Fruit fly (Drosophila melanogaster) whole organism, embryonic: Measurements from ENCODE around the gene CG7069.

Source experiments
- Ada2b ChIP-seq: fragments of 200-800 bp; sonication (Bioruptor generic); IDR thresholded peaks from 2 replicates; pipeline ENCODE4 v1.3.6; 2022; ENCODE audit warnings: missing biosample characterization, missing genetic modification characterization
- CG10209 ChIP-seq: fragments of 200-800 bp; sonication (Bioruptor generic); optimal IDR thresholded peaks from 3 replicates; lab custom pipeline; 2017; ENCODE audit warnings: missing biosample characterization, mild to moderate bottlenecking, missing genetic modification characterization, missing genetic modification reagents
- CG10959 ChIP-seq: fragments of 200-800 bp; sonication (Bioruptor generic); IDR thresholded peaks from 2 replicates; pipeline ENCODE4 v1.3.6; 2022; ENCODE audit warnings: missing biosample characterization, missing genetic modification characterization
- CG11504 ChIP-seq: fragments of 200-800 bp; sonication (Bioruptor generic); optimal IDR thresholded peaks from 3 replicates; lab custom pipeline; 2019; ENCODE audit warnings: missing biosample characterization, mild to moderate bottlenecking, missing genetic modification characterization, moderate library complexity
- CG11723 ChIP-seq: fragments of 200-800 bp; sonication (Bioruptor generic); optimal IDR thresholded peaks from 2 replicates; lab custom pipeline; 2017; ENCODE audit warnings: missing biosample characterization, mild to moderate bottlenecking, missing genetic modification characterization
- CG12659 ChIP-seq: fragments of 200-800 bp; sonication (Bioruptor generic); optimal IDR thresholded peaks from 3 replicates; lab custom pipeline; 2017; ENCODE audit warnings: mild to moderate bottlenecking, missing biosample characterization, missing genetic modification reagents, missing genetic modification characterization
- CG12744 ChIP-seq: fragments of 200-800 bp; sonication (Bioruptor generic); optimal IDR thresholded peaks from 2 replicates; lab custom pipeline; 2016; ENCODE audit warnings: missing biosample characterization, missing genetic modification characterization
- CG17186 ChIP-seq: fragments of 200-800 bp; sonication (Bioruptor generic); optimal IDR thresholded peaks from 3 replicates; lab custom pipeline; 2017; ENCODE audit warnings: missing biosample characterization, missing genetic modification reagents, missing genetic modification characterization
- CG17829 ChIP-seq: fragments of 200-800 bp; optimal IDR thresholded peaks from 2 replicates; lab custom pipeline; 2019; ENCODE audit warnings: missing biosample characterization, mild to moderate bottlenecking, missing genetic modification characterization, moderate library complexity
- CG17912 ChIP-seq: fragments of 200-800 bp; sonication (Bioruptor generic); optimal IDR thresholded peaks from 2 replicates; lab custom pipeline; 2018; ENCODE audit warnings: missing biosample characterization, mild to moderate bottlenecking, missing genetic modification characterization
- CG18599 ChIP-seq: fragments of 200-800 bp; sonication (Bioruptor generic); optimal IDR thresholded peaks from 3 replicates; lab custom pipeline; 2017; ENCODE audit warnings: missing biosample characterization, missing genetic modification characterization, mild to moderate bottlenecking, moderate library complexity, missing genetic modification reagents
- CG2116 ChIP-seq: fragments of 200-800 bp; sonication (Bioruptor generic); optimal IDR thresholded peaks from 3 replicates; lab custom pipeline; 2018; ENCODE audit warnings: missing biosample characterization, mild to moderate bottlenecking, missing genetic modification characterization
- CG3838 ChIP-seq: fragments of 200-800 bp; sonication (Bioruptor generic); optimal IDR thresholded peaks from 3 replicates; lab custom pipeline; 2016; ENCODE audit warnings: missing biosample characterization, missing genetic modification characterization
- CG7786 ChIP-seq: fragments of 200-800 bp; sonication (Bioruptor generic); optimal IDR thresholded peaks from 2 replicates; lab custom pipeline; 2016; ENCODE audit warnings: missing biosample characterization, missing genetic modification characterization
- CG8290 ChIP-seq, 3 experiments: fragments of 200-800 bp; sonication (Bioruptor generic); optimal IDR thresholded peaks; 2 replicates each; lab custom pipeline; 2016 to 2019; ENCODE audit warnings: missing biosample characterization in 3 of 3, missing genetic modification characterization in 3 of 3, mild to moderate bottlenecking in 2 of 3, moderate library complexity in 1 of 3
- CG8478 ChIP-seq: fragments of >200 bp; optimal IDR thresholded peaks from 2 replicates; lab custom pipeline; 2018
- CTCF ChIP-seq: fragments of 200-800 bp; sonication (Bioruptor generic); optimal IDR thresholded peaks from 2 replicates; lab custom pipeline; 2017; ENCODE audit warnings: missing biosample characterization, mild to moderate bottlenecking, missing genetic modification characterization, moderate library complexity
- D19A ChIP-seq: fragments of 200-800 bp; optimal IDR thresholded peaks from 3 replicates; lab custom pipeline; 2019; ENCODE audit warnings: missing biosample characterization, mild to moderate bottlenecking, missing genetic modification characterization, moderate library complexity
- Dref ChIP-seq: fragments of 200-800 bp; sonication (Bioruptor generic); IDR thresholded peaks from 2 replicates; pipeline ENCODE4 v1.3.6; 2022; ENCODE audit warnings: missing biosample characterization, missing genetic modification characterization
- Drgx ChIP-seq: fragments of 200-800 bp; sonication (Bioruptor generic); IDR thresholded peaks from 2 replicates; pipeline ENCODE4 v1.3.6; 2022; ENCODE audit warnings: missing biosample characterization, missing genetic modification characterization
- Fer2 ChIP-seq: fragments of 200-800 bp; sonication (Bioruptor generic); optimal IDR thresholded peaks from 2 replicates; lab custom pipeline; 2018; ENCODE audit warnings: missing biosample characterization, mild to moderate bottlenecking, missing genetic modification characterization, moderate library complexity
- Hmx ChIP-seq: fragments of 200-800 bp; sonication (Bioruptor generic); optimal IDR thresholded peaks from 2 replicates; lab custom pipeline; 2016; ENCODE audit warnings: missing biosample characterization, missing genetic modification characterization
- Hr51 ChIP-seq, 2 experiments: fragments of 200-800 bp; sonication (Bioruptor generic); optimal IDR thresholded peaks; 2 replicates in 1 of 2; 3 replicates in 1 of 2; lab custom pipeline; 2016 to 2018; ENCODE audit warnings: missing biosample characterization in 2 of 2, missing genetic modification characterization in 2 of 2, mild to moderate bottlenecking in 1 of 2, moderate library complexity in 1 of 2
- MESR4 ChIP-seq: fragments of 200-800 bp; sonication (Bioruptor generic); optimal IDR thresholded peaks from 2 replicates; lab custom pipeline; 2018; ENCODE audit warnings: missing biosample characterization, mild to moderate bottlenecking, missing genetic modification characterization, moderate library complexity
- MTF-1 ChIP-seq: fragments of 200-800 bp; sonication (Bioruptor generic); optimal IDR thresholded peaks from 2 replicates; lab custom pipeline; 2018; ENCODE audit warnings: missing biosample characterization, mild to moderate bottlenecking, missing genetic modification characterization, borderline replicate concordance
- Meics ChIP-seq: fragments of 200-800 bp; sonication (Bioruptor generic); optimal IDR thresholded peaks from 2 replicates; lab custom pipeline; 2017; ENCODE audit warnings: missing biosample characterization, mild to moderate bottlenecking, missing genetic modification characterization
- Nf-YA ChIP-seq: fragments of 200-800 bp; sonication (Bioruptor generic); IDR thresholded peaks from 2 replicates; pipeline ENCODE4 v1.3.6; 2022; ENCODE audit warnings: missing biosample characterization, missing genetic modification characterization
- Poxn ChIP-seq: fragments of 200-800 bp; sonication (Bioruptor generic); IDR thresholded peaks from 2 replicates; pipeline ENCODE4 v1.3.6; 2022; ENCODE audit warnings: missing biosample characterization, missing genetic modification characterization
- Six4 ChIP-seq: fragments of 200-800 bp; sonication (Bioruptor generic); optimal IDR thresholded peaks from 2 replicates; lab custom pipeline; 2016; ENCODE audit warnings: missing biosample characterization, missing genetic modification characterization
- Ssrp ChIP-seq: fragments of 200-800 bp; sonication (Bioruptor generic); optimal IDR thresholded peaks from 2 replicates; lab custom pipeline; 2018; ENCODE audit warnings: missing biosample characterization, mild to moderate bottlenecking, missing genetic modification characterization, moderate library complexity
- ash1 ChIP-seq: fragments of 200-800 bp; sonication (Bioruptor generic); optimal IDR thresholded peaks from 2 replicates; lab custom pipeline; 2018; ENCODE audit warnings: missing biosample characterization, mild to moderate bottlenecking, missing genetic modification characterization
- br ChIP-seq: fragments of >200 bp; optimal IDR thresholded peaks from 2 replicates; lab custom pipeline; 2017
- chm ChIP-seq: fragments of 200-800 bp; sonication (Bioruptor generic); IDR thresholded peaks from 2 replicates; pipeline ENCODE4 v1.3.6; 2022; ENCODE audit warnings: missing biosample characterization, missing genetic modification characterization
- corto ChIP-seq: fragments of 200-800 bp; sonication (Bioruptor generic); optimal IDR thresholded peaks from 2 replicates; lab custom pipeline; 2016; ENCODE audit warnings: missing biosample characterization, mild to moderate bottlenecking, missing genetic modification characterization, moderate library complexity
- croc ChIP-seq: fragments of 200-800 bp; sonication (Bioruptor generic); conservative IDR thresholded peaks from 3 replicates; pipeline ENCODE4 v1.3.6; 2022; ENCODE audit warnings: missing biosample characterization, missing genetic modification characterization
- fd64A ChIP-seq: fragments of 200-800 bp; sonication (Bioruptor generic); optimal IDR thresholded peaks from 3 replicates; lab custom pipeline; 2018; ENCODE audit warnings: missing biosample characterization, mild to moderate bottlenecking, missing genetic modification characterization
- gsb ChIP-seq: fragments of 200-800 bp; sonication (Bioruptor generic); IDR thresholded peaks from 2 replicates; pipeline ENCODE4 v1.3.6; 2022; ENCODE audit warnings: missing biosample characterization, missing genetic modification characterization
- her ChIP-seq: fragments of 200-800 bp; sonication (Bioruptor generic); optimal IDR thresholded peaks from 2 replicates; lab custom pipeline; 2016; ENCODE audit warnings: missing biosample characterization, missing genetic modification characterization
- nmo ChIP-seq: fragments of 200-800 bp; sonication (Bioruptor generic); optimal IDR thresholded peaks from 2 replicates; lab custom pipeline; 2018; ENCODE audit warnings: missing biosample characterization, mild to moderate bottlenecking, missing genetic modification characterization, moderate library complexity
- pan ChIP-seq, 4 experiments: fragments of >200 bp in 3 of 4; fragments of 200-800 bp in 1 of 4; sonication (Bioruptor generic) in 1 of 4; optimal IDR thresholded peaks in 3 of 4; IDR thresholded peaks in 1 of 4; 2 replicates each; pipeline versions ENCODE4 v1.3.6 to Lab custom; 2017 to 2022; ENCODE audit warnings: missing biosample characterization in 2 of 4, missing genetic modification characterization in 2 of 4, mixed read lengths in 1 of 4
- pum ChIP-seq: fragments of 200-800 bp; sonication (Bioruptor generic); optimal IDR thresholded peaks from 2 replicates; lab custom pipeline; 2016; ENCODE audit warnings: missing biosample characterization, missing genetic modification characterization
- repo ChIP-seq: fragments of 200-800 bp; sonication (Bioruptor generic); optimal IDR thresholded peaks from 2 replicates; lab custom pipeline; 2016; ENCODE audit warnings: missing biosample characterization, missing genetic modification characterization
- salm ChIP-seq: fragments of 200-800 bp; sonication (Bioruptor generic); optimal IDR thresholded peaks from 2 replicates; lab custom pipeline; 2018; ENCODE audit warnings: missing biosample characterization, mild to moderate bottlenecking, missing genetic modification characterization
- so ChIP-seq: fragments of 200-800 bp; sonication (Bioruptor generic); IDR thresholded peaks from 3 replicates; pipeline ENCODE4 v1.3.6; 2022; ENCODE audit warnings: missing biosample characterization, missing genetic modification characterization
- tgo ChIP-seq: fragments of 200-800 bp; sonication (Bioruptor generic); IDR thresholded peaks from 3 replicates; pipeline ENCODE4 v1.3.6; 2022; ENCODE audit warnings: missing biosample characterization, missing genetic modification characterization
- tx ChIP-seq: fragments of 200-800 bp; sonication (Bioruptor generic); optimal IDR thresholded peaks from 2 replicates; lab custom pipeline; 2016; ENCODE audit warnings: missing biosample characterization, missing genetic modification characterization
- wdn ChIP-seq: fragments of 200-800 bp; sonication (Bioruptor generic); IDR thresholded peaks from 2 replicates; pipeline ENCODE4 v1.3.6; 2022; ENCODE audit warnings: missing biosample characterization, missing genetic modification characterization
- zen ChIP-seq: fragments of 200-800 bp; sonication (Bioruptor generic); optimal IDR thresholded peaks from 3 replicates; lab custom pipeline; 2018; ENCODE audit warnings: missing biosample characterization, mild to moderate bottlenecking, missing genetic modification characterization, moderate library complexity

The CG7069 gene

dm6 chr3R:22410537-22411360, 38.1 kb downstream of the CG7069 start, which contains the start of the genes CG13850 and lqfR (continued):
- TF ChIP-seq CG2116 (peak; percentile 61), CG10959 (GFP tag; lab: Robert Waterston, UW) (no peak), CG10209 (GFP tag; lab: Kevin White, UChicago) (peak; percentile 80), MTF-1 (GFP tag; lab: Kevin White, UChicago) (no peak), her (GFP tag; lab: Kevin White, UChicago) (peak; percentile 52), CG17829 (peak; percentile 54), so (GFP tag; lab: Robert Waterston, UW) (no peak), salm (peak; percentile 2), chm (GFP tag; lab: Robert Waterston, UW) (no peak), Hr51 (GFP tag; optimal IDR thresholded peaks at IDR 0.05; lab: Kevin White, UChicago) (peak in 1 of 2 experiments; percentile 80), MESR4 (GFP tag; lab: Kevin White, UChicago) (peak; percentile 28), Drgx (GFP tag; lab: Robert Waterston, UW) (peak; percentile 41), nmo (GFP tag; lab: Kevin White, UChicago) (peak; percentile 87), CG8478 (lab: Kevin White, UChicago) (no peak), CG18599 (GFP tag; lab: Kevin White, UChicago) (peak; percentile 53), CG17912 (peak; percentile 19), br (lab: Kevin White, UChicago) (no peak), CG11723 (GFP tag; lab: Kevin White, UChicago) (peak; percentile 58), Ada2b (no peak; the same call in 1 of the 2 replicates), repo (GFP tag; lab: Kevin White, UChicago) (peak; percentile 70), pum (GFP tag; lab: Kevin White, UChicago) (peak; percentile 78), corto (GFP tag; lab: Kevin White, UChicago) (peak; percentile 17), gsb (GFP tag; lab: Robert Waterston, UW) (no peak), fd64A (GFP tag; lab: Kevin White, UChicago) (no peak), wdn (GFP tag; lab: Robert Waterston, UW) (no peak; the same call in 1 of the 2 replicates), Poxn (GFP tag; lab: Robert Waterston, UW) (no peak), CTCF (GFP tag; lab: Kevin White, UChicago) (no peak), CG7786 (peak; percentile 84), croc (GFP tag; lab: Robert Waterston, UW) (peak; percentile 39; the same call in 1 of the 3 replicates), CG17186 (GFP tag; lab: Kevin White, UChicago) (peak; percentile 41), CG11504 (no peak), Ssrp (tag; lab: Kevin White, UChicago) (peak; percentile 60), pan (optimal IDR thresholded peaks at IDR 0.05; lab: Kevin White, UChicago) (no peak), pan (GFP tag; optimal IDR thresholded peaks at IDR 0.05 in 1 of 2, IDR thresholded peaks at IDR 0.05 in 1 of 2) (no peak), CG12744 (peak; percentile 60), zen (peak; percentile 29), Dref (peak; percentile 36; the same call in 1 of the 2 replicates), CG12659 (GFP tag; lab: Kevin White, UChicago) (peak; percentile 88), CG3838 (GFP tag; lab: Kevin White, UChicago) (peak; percentile 21), tgo (GFP tag; lab: Robert Waterston, UW) (peak; percentile 57; the same call in 2 of the 3 replicates), Meics (GFP tag; lab: Kevin White, UChicago) (peak; percentile 71), D19A (no peak), ash1 (GFP tag; lab: Kevin White, UChicago) (no peak), Hmx (GFP tag; lab: Kevin White, UChicago) (peak; percentile 53), Fer2 (tag; lab: Kevin White, UChicago) (peak; percentile 22), Nf-YA (no peak), CG8290 (GFP tag; optimal IDR thresholded peaks at IDR 0.05; lab: Kevin White, UChicago) (peak; percentile 81), CG8290 (tag; optimal IDR thresholded peaks at IDR 0.05; lab: Kevin White, UChicago) (peak in 1 of 2 experiments; percentile 69), tx (GFP tag; lab: Kevin White, UChicago) (peak; percentile 75), Six4 (GFP tag; lab: Kevin White, UChicago) (peak; percentile 69)
